Fruit fly (Drosophila melanogaster) whole organism, prepupa: Measurements from ENCODE around the gene PGRP-SA.

ENCODE experiments used
- Blimp-1 ChIP-seq: fragments of 200-800 bp; sonication (Bioruptor generic); optimal IDR thresholded peaks from 3 replicates; lab custom pipeline; 2017; ENCODE audit warnings: missing biosample characterization, missing genetic modification characterization, mild to moderate bottlenecking, moderate library complexity, missing genetic modification reagents
- CG10631 ChIP-seq: fragments of 200-800 bp; sonication (Bioruptor generic); optimal IDR thresholded peaks from 2 replicates; lab custom pipeline; 2016; ENCODE audit warnings: missing biosample characterization, missing genetic modification characterization
- CG11294 ChIP-seq: fragments of 200-800 bp; sonication (Bioruptor generic); IDR thresholded peaks from 2 replicates; pipeline ENCODE4 v1.3.6; 2022; ENCODE audit warnings: missing biosample characterization, missing genetic modification characterization
- CG11762 ChIP-seq: fragments of 200-800 bp; sonication (Bioruptor generic); optimal IDR thresholded peaks from 3 replicates; lab custom pipeline; 2016; ENCODE audit warnings: missing biosample characterization, missing genetic modification characterization; ENCODE audit not compliant: insufficient read depth
- CG11902 ChIP-seq: fragments of 200-800 bp; sonication (Bioruptor generic); optimal IDR thresholded peaks from 3 replicates; lab custom pipeline; 2016; ENCODE audit warnings: missing biosample characterization, missing genetic modification characterization
- CG15336 ChIP-seq: fragments of 200-800 bp; sonication (Bioruptor generic); IDR thresholded peaks from 2 replicates; pipeline ENCODE4 v1.3.6; 2022; ENCODE audit warnings: missing biosample characterization, missing genetic modification characterization
- CG3032 ChIP-seq: fragments of 200-800 bp; optimal IDR thresholded peaks from 2 replicates; lab custom pipeline; 2019; ENCODE audit warnings: missing biosample characterization, mild to moderate bottlenecking, missing genetic modification characterization, moderate library complexity
- CG31627 ChIP-seq: fragments of 200-800 bp; sonication (Bioruptor generic); optimal IDR thresholded peaks from 3 replicates; lab custom pipeline; 2016; ENCODE audit warnings: missing biosample characterization, missing genetic modification characterization
- CG34406 ChIP-seq: fragments of 200-800 bp; sonication (Bioruptor generic); optimal IDR thresholded peaks from 3 replicates; lab custom pipeline; 2016; ENCODE audit warnings: missing biosample characterization, missing genetic modification characterization
- CG4318 ChIP-seq: fragments of 200-800 bp; sonication (Bioruptor generic); optimal IDR thresholded peaks from 3 replicates; lab custom pipeline; 2017; ENCODE audit warnings: missing biosample characterization, mild to moderate bottlenecking, missing genetic modification characterization
- CG6163 ChIP-seq: fragments of 200-800 bp; sonication (Bioruptor generic); IDR thresholded peaks from 3 replicates; pipeline ENCODE4 v1.3.6; 2022; ENCODE audit warnings: missing biosample characterization, missing genetic modification characterization
- CG6276 ChIP-seq: fragments of 200-800 bp; sonication (Bioruptor generic); optimal IDR thresholded peaks from 2 replicates; lab custom pipeline; 2017; ENCODE audit warnings: missing biosample characterization, mild to moderate bottlenecking, missing genetic modification characterization
- CG6792 ChIP-seq: fragments of 200-800 bp; sonication (Bioruptor generic); optimal IDR thresholded peaks from 3 replicates; lab custom pipeline; 2016; ENCODE audit warnings: missing biosample characterization, missing genetic modification characterization
- CG6808 ChIP-seq: fragments of 200-800 bp; sonication (Bioruptor generic); optimal IDR thresholded peaks from 3 replicates; lab custom pipeline; 2017; ENCODE audit warnings: missing biosample characterization, missing genetic modification characterization, mild to moderate bottlenecking, moderate library complexity, missing genetic modification reagents
- CG6854 ChIP-seq: fragments of 200-800 bp; sonication (Bioruptor generic); optimal IDR thresholded peaks from 2 replicates; lab custom pipeline; 2017; ENCODE audit warnings: missing biosample characterization, mild to moderate bottlenecking, missing genetic modification characterization
- CG7368 ChIP-seq: fragments of 200-800 bp; sonication (Bioruptor generic); optimal IDR thresholded peaks from 3 replicates; lab custom pipeline; 2016; ENCODE audit warnings: missing biosample characterization, missing genetic modification characterization
- CG8119 ChIP-seq: fragments of 200-800 bp; sonication (Bioruptor generic); IDR thresholded peaks from 3 replicates; pipeline ENCODE4 v1.3.6; 2022; ENCODE audit warnings: missing biosample characterization, missing genetic modification characterization
- CG8319 ChIP-seq: fragments of 200-800 bp; sonication (Bioruptor generic); optimal IDR thresholded peaks from 3 replicates; lab custom pipeline; 2016; ENCODE audit warnings: missing biosample characterization, missing genetic modification characterization
- CG8632 ChIP-seq: fragments of 200-800 bp; sonication (Bioruptor generic); optimal IDR thresholded peaks from 3 replicates; lab custom pipeline; 2016; ENCODE audit warnings: missing biosample characterization, missing genetic modification characterization
- Eip75B ChIP-seq: fragments of 200-800 bp; sonication (Bioruptor generic); optimal IDR thresholded peaks from 3 replicates; lab custom pipeline; 2016; ENCODE audit warnings: missing biosample characterization, missing genetic modification characterization
- Eip78C ChIP-seq: fragments of 200-800 bp; sonication (Bioruptor generic); peaks from one replicate; lab custom pipeline; 2016; ENCODE audit warnings: missing biosample characterization, missing genetic modification characterization
- Eip93F ChIP-seq: fragments of 200-800 bp; sonication (Bioruptor generic); optimal IDR thresholded peaks from 2 replicates; lab custom pipeline; 2016; ENCODE audit warnings: missing biosample characterization, mild to moderate bottlenecking, missing genetic modification characterization
- Ets96B ChIP-seq: fragments of 200-800 bp; optimal IDR thresholded peaks from 2 replicates; lab custom pipeline; 2019; ENCODE audit warnings: missing biosample characterization, mild to moderate bottlenecking, missing genetic modification characterization, moderate library complexity
- Gug ChIP-seq: fragments of 200-800 bp; sonication (Bioruptor generic); IDR thresholded peaks from 2 replicates; pipeline ENCODE4 v1.3.6; 2022; ENCODE audit warnings: missing biosample characterization, missing genetic modification characterization
- Hr38 ChIP-seq: sonication (Bioruptor generic); optimal IDR thresholded peaks from 2 replicates; lab custom pipeline; 2016; ENCODE audit warnings: missing biosample characterization, missing genetic modification characterization
- Hr39 ChIP-seq: fragments of 200-800 bp; sonication (Bioruptor generic); optimal IDR thresholded peaks from 2 replicates; lab custom pipeline; 2016; ENCODE audit warnings: missing biosample characterization, missing genetic modification characterization
- Hr4 ChIP-seq: fragments of 200-800 bp; sonication (Bioruptor generic); optimal IDR thresholded peaks from 3 replicates; lab custom pipeline; 2016; ENCODE audit warnings: missing biosample characterization, missing genetic modification characterization
- OdsH ChIP-seq: fragments of 200-800 bp; sonication (Bioruptor generic); optimal IDR thresholded peaks from 3 replicates; lab custom pipeline; 2016; ENCODE audit warnings: missing biosample characterization, missing genetic modification characterization
- Smox ChIP-seq: fragments of 200-800 bp; sonication (Bioruptor generic); optimal IDR thresholded peaks from 3 replicates; lab custom pipeline; 2016; ENCODE audit warnings: missing biosample characterization, missing genetic modification characterization
- Sox102F ChIP-seq: fragments of 200-800 bp; sonication (Bioruptor generic); optimal IDR thresholded peaks from 2 replicates; lab custom pipeline; 2016; ENCODE audit warnings: missing biosample characterization, mild to moderate bottlenecking, missing genetic modification characterization
- Sox14 ChIP-seq: fragments of 200-800 bp; sonication (Bioruptor generic); optimal IDR thresholded peaks from 3 replicates; lab custom pipeline; 2016; ENCODE audit warnings: missing biosample characterization, missing genetic modification characterization
- Sox15 ChIP-seq: fragments of 200-800 bp; sonication (Bioruptor generic); optimal IDR thresholded peaks from 3 replicates; lab custom pipeline; 2016; ENCODE audit warnings: missing biosample characterization, missing genetic modification characterization
- achi ChIP-seq: fragments of 200-800 bp; sonication (Bioruptor generic); optimal IDR thresholded peaks from 3 replicates; lab custom pipeline; 2016; ENCODE audit warnings: missing biosample characterization, missing genetic modification characterization
- acj6 ChIP-seq: fragments of 200-800 bp; sonication (Bioruptor generic); optimal IDR thresholded peaks from 3 replicates; lab custom pipeline; 2016; ENCODE audit warnings: missing biosample characterization, missing genetic modification characterization
- cyc ChIP-seq: fragments of 200-800 bp; sonication (Bioruptor generic); optimal IDR thresholded peaks from 3 replicates; lab custom pipeline; 2016; ENCODE audit warnings: missing biosample characterization, missing genetic modification characterization
- dac ChIP-seq: fragments of 200-800 bp; sonication (Bioruptor generic); optimal IDR thresholded peaks from 2 replicates; lab custom pipeline; 2017; ENCODE audit warnings: missing biosample characterization, mild to moderate bottlenecking, missing genetic modification characterization
- eg ChIP-seq: fragments of 200-800 bp; sonication (Bioruptor generic); IDR thresholded peaks from 3 replicates; pipeline ENCODE4 v1.3.6; 2022; ENCODE audit warnings: missing biosample characterization, missing genetic modification characterization
- esn ChIP-seq: fragments of 200-800 bp; sonication (Bioruptor generic); optimal IDR thresholded peaks from 2 replicates; lab custom pipeline; 2016; ENCODE audit warnings: missing biosample characterization, mild to moderate bottlenecking, missing genetic modification characterization, moderate library complexity
- fd59A ChIP-seq: fragments of 200-800 bp; sonication (Bioruptor generic); optimal IDR thresholded peaks from 2 replicates; lab custom pipeline; 2017; ENCODE audit warnings: missing biosample characterization, mild to moderate bottlenecking, missing genetic modification characterization, missing genetic modification reagents
- fd85E ChIP-seq: fragments of 200-800 bp; sonication (Bioruptor generic); optimal IDR thresholded peaks from 3 replicates; lab custom pipeline; 2016; ENCODE audit warnings: missing biosample characterization, missing genetic modification characterization
- fkh ChIP-seq: fragments of 200-800 bp; sonication (Bioruptor generic); optimal IDR thresholded peaks from 3 replicates; lab custom pipeline; 2017; ENCODE audit warnings: missing biosample characterization, mild to moderate bottlenecking, missing genetic modification characterization, moderate library complexity
- lz ChIP-seq: fragments of 200-800 bp; sonication (Bioruptor generic); optimal IDR thresholded peaks from 3 replicates; lab custom pipeline; 2016; ENCODE audit warnings: missing biosample characterization, missing genetic modification characterization
- net ChIP-seq: fragments of 200-800 bp; sonication (Bioruptor generic); optimal IDR thresholded peaks from 3 replicates; lab custom pipeline; 2016; ENCODE audit warnings: missing biosample characterization, missing genetic modification characterization
- pdm3 ChIP-seq: fragments of 200-800 bp; sonication (Bioruptor generic); optimal IDR thresholded peaks from 3 replicates; lab custom pipeline; 2016; ENCODE audit warnings: missing biosample characterization, missing genetic modification characterization
- salr ChIP-seq, 2 experiments: fragments of 200-800 bp; sonication (Bioruptor generic); optimal IDR thresholded peaks; 3 replicates each; lab custom pipeline; 2016 to 2018; ENCODE audit warnings: missing biosample characterization in 2 of 2, missing genetic modification characterization in 2 of 2, mild to moderate bottlenecking in 1 of 2
- spab ChIP-seq: fragments of 200-800 bp; sonication (Bioruptor generic); optimal IDR thresholded peaks from 2 replicates; lab custom pipeline; 2017; ENCODE audit warnings: missing biosample characterization, mild to moderate bottlenecking, missing genetic modification characterization, missing genetic modification reagents
- svp ChIP-seq: fragments of 200-800 bp; sonication (Bioruptor generic); peaks from one replicate; lab custom pipeline; 2016; ENCODE audit warnings: missing biosample characterization, missing genetic modification characterization
- topi ChIP-seq: fragments of 200-800 bp; sonication (Bioruptor generic); optimal IDR thresholded peaks from 3 replicates; lab custom pipeline; 2016; ENCODE audit warnings: missing biosample characterization, missing genetic modification characterization

The PGRP-SA gene

DNA sequence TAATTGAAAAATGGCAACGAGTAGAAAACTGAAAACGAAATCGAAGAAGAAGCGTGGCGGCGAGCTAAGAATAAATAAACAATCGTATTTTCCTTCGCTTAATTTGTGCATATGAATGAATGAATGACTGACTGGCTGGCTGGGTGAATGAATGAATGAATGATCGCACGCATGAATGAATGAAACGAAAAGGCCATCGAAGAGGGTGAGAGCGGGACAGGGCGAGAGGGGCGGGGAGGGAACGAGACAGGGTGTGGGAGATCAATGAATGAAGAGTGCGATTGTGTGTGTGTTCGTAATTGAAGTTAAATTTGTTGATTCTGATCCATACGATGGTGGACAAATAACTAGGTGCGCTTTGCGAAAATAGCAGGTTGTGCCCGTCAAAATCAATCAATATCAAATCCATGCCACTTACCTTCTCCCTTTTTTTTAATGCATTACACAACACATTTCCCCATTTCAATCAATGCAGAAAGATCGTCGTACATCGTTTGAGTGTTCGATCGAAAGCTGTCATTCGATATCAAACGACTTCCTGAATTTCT, 34.3 kb upstream of the PGRP-SA start:
- TF ChIP-seq svp (GFP tag; lab: Kevin White, UChicago): no peak
- no peak for TF ChIP-seq Eip78C (GFP tag; lab: Kevin White, UChicago)
- no peak for TF ChIP-seq net (GFP tag; lab: Kevin White, UChicago)
- TF ChIP-seq CG11294 (GFP tag; lab: Robert Waterston, UW): no peak
- TF ChIP-seq CG31627 (GFP tag; lab: Kevin White, UChicago): no peak
- no peak for TF ChIP-seq fd59A (GFP tag; lab: Kevin White, UChicago)
- TF ChIP-seq CG11762: no peak
- no peak for TF ChIP-seq CG10631 (GFP tag; lab: Kevin White, UChicago)
- TF ChIP-seq CG4318 (GFP tag; lab: Kevin White, UChicago): no peak
- no peak for TF ChIP-seq CG6808 (GFP tag; lab: Kevin White, UChicago)
- no peak for TF ChIP-seq esn
- no peak for TF ChIP-seq topi
- no peak for TF ChIP-seq achi (GFP tag; lab: Kevin White, UChicago)
- TF ChIP-seq CG6792 (GFP tag; lab: Kevin White, UChicago): no peak

DNA sequence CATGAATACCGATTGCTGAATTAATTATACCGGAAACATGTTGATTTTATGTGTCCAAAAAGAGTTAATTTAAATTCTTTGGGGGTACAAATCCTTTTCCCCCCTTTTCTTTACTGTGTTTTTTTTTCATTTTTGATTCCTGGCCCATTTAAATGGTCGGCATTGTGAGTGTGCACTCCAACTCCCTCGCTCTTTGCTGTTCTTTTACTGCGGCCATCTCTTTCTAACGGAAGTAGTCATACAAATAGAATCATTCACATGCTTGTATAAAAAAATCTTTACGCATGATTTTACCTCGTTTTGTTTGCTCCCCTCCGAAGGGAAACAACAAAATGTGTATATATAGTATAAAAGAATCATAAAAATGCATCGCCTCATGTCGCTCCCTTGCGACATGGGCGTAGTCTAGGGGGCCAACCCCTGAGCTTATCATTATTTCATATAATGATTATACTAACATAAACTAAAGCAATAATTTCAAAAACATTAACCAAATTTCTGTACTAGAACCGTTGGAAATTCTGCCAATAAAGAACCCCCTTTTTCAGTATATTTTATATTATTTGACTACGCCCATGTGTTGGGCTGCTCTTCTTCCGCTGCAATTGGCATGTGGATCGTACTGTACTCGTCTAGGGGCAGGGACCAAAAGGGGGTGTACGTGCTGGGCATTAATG, 33.3 kb upstream of the PGRP-SA start:
- TF ChIP-seq CG34406 (GFP tag; lab: Kevin White, UChicago) (peak; percentile 63), pdm3 (GFP tag; lab: Kevin White, UChicago) (peak; percentile 67), achi (GFP tag; lab: Kevin White, UChicago) (peak; percentile 66), lz (GFP tag; lab: Kevin White, UChicago) (peak; percentile 37), Gug (GFP tag; lab: Robert Waterston, UW) (peak; percentile 45), eg (GFP tag; lab: Robert Waterston, UW) (peak; percentile 79), Blimp-1 (GFP tag; lab: Kevin White, UChicago) (no peak), CG6792 (GFP tag; lab: Kevin White, UChicago) (peak; percentile 36), spab (GFP tag; lab: Kevin White, UChicago) (peak; percentile 64), CG6808 (GFP tag; lab: Kevin White, UChicago) (peak; percentile 79), fd59A (GFP tag; lab: Kevin White, UChicago) (peak; percentile 67), CG11294 (GFP tag; lab: Robert Waterston, UW) (no peak), CG8632 (GFP tag; lab: Kevin White, UChicago) (peak; percentile 51), cyc (GFP tag; lab: Kevin White, UChicago) (peak; percentile 32), CG8319 (GFP tag; lab: Kevin White, UChicago) (peak; percentile 11), acj6 (peak; percentile 70), CG15336 (GFP tag; lab: Robert Waterston, UW) (peak; percentile 58), CG8119 (GFP tag; lab: Robert Waterston, UW) (peak; percentile 69), Eip75B (GFP tag; lab: Kevin White, UChicago) (peak; percentile 66), fd85E (no peak), Sox14 (GFP tag; lab: Kevin White, UChicago) (peak; percentile 34), Hr38 (no peak), CG3032 (tag; lab: Kevin White, UChicago) (peak; percentile 79), CG6854 (peak; percentile 30), Eip93F (GFP tag; lab: Kevin White, UChicago) (no peak), Hr4 (GFP tag; lab: Kevin White, UChicago) (peak; percentile 53), CG6276 (GFP tag; lab: Kevin White, UChicago) (peak; percentile 43), CG6163 (GFP tag; lab: Robert Waterston, UW) (peak; percentile 73), dac (GFP tag; lab: Kevin White, UChicago) (peak; percentile 22), CG11762 (peak; percentile 31), Ets96B (peak; percentile 77), Sox15 (GFP tag; lab: Kevin White, UChicago) (no peak), Sox102F (GFP tag; lab: Kevin White, UChicago) (peak; percentile 55), OdsH (GFP tag; lab: Kevin White, UChicago) (peak; percentile 62), net (GFP tag; lab: Kevin White, UChicago) (peak; percentile 68), salr (GFP tag; optimal IDR thresholded peaks at IDR 0.05; lab: Kevin White, UChicago) (peak; percentile 34 to 38), esn (peak; percentile 50), CG7368 (peak; percentile 15), CG11902 (peak; percentile 4), fkh (GFP tag; lab: Kevin White, UChicago) (peak; percentile 12), Smox (GFP tag; lab: Kevin White, UChicago) (peak; percentile 57), Hr39 (GFP tag; lab: Kevin White, UChicago) (peak; percentile 42)
